Worm (Caenorhabditis elegans) whole organism, L1 larva: ENCODE measurements around the gene R05A10.2.

Experiments
- ama-1 ChIP-seq: fragments of 150-350 bp; optimal IDR thresholded peaks from 2 replicates; lab custom pipeline; 2014
- ets-5 ChIP-seq: fragments of 200-800 bp; sonication (Bioruptor generic); IDR thresholded peaks from 2 replicates; pipeline ENCODE4 v1.3.6; 2022; ENCODE audit warnings: missing genetic modification characterization, missing compliant biosample characterization
- fkh-10 ChIP-seq: sonication (generic microtip); optimal IDR thresholded peaks from 2 replicates; lab custom pipeline; 2017; ENCODE audit warnings: missing biosample characterization, missing genetic modification reagents, missing genetic modification characterization
- fkh-4 ChIP-seq: sonication (generic microtip); optimal IDR thresholded peaks from 2 replicates; lab custom pipeline; 2016; ENCODE audit warnings: missing compliant biosample characterization, missing genetic modification characterization, borderline replicate concordance
- fkh-8 ChIP-seq: sonication (generic microtip); optimal IDR thresholded peaks from 2 replicates; lab custom pipeline; 2016; ENCODE audit warnings: mild to moderate bottlenecking, missing genetic modification characterization, missing compliant biosample characterization
- grh-1 ChIP-seq: fragments of 200-800 bp; sonication (Bioruptor generic); IDR thresholded peaks from 2 replicates; pipeline ENCODE4 v1.3.6; 2022; ENCODE audit warnings: missing genetic modification reagents, missing genetic modification characterization, missing compliant biosample characterization
- jun-1 ChIP-seq: fragments of 150-350 bp; optimal IDR thresholded peaks from 2 replicates; lab custom pipeline; 2014; ENCODE audit warnings: missing biosample characterization, missing genetic modification reagents, missing genetic modification characterization
- lin-13 ChIP-seq: fragments of 150-350 bp; optimal IDR thresholded peaks from 2 replicates; lab custom pipeline; 2014; ENCODE audit warnings: missing biosample characterization, missing genetic modification reagents, missing genetic modification characterization
- nhr-237 ChIP-seq: fragments of 150-350 bp; optimal IDR thresholded peaks from 2 replicates; lab custom pipeline; 2014; ENCODE audit warnings: missing biosample characterization, missing genetic modification characterization
- nhr-84 ChIP-seq: sonication (generic microtip); optimal IDR thresholded peaks from 2 replicates; lab custom pipeline; 2017; ENCODE audit warnings: missing biosample characterization, missing genetic modification characterization
- unc-30 ChIP-seq: sonication (generic microtip); optimal IDR thresholded peaks from 2 replicates; lab custom pipeline; 2017; ENCODE audit warnings: missing biosample characterization, missing genetic modification characterization
- zip-4 ChIP-seq: fragments of 200-800 bp; sonication (Bioruptor generic); optimal IDR thresholded peaks from 2 replicates; lab custom pipeline; 2018; ENCODE audit warnings: mild to moderate bottlenecking, missing genetic modification characterization, moderate library complexity, missing compliant biosample characterization
- ztf-4 ChIP-seq: fragments of 150-350 bp; optimal IDR thresholded peaks from 2 replicates; lab custom pipeline; 2014; ENCODE audit warnings: missing biosample characterization, missing genetic modification characterization

DNA sequence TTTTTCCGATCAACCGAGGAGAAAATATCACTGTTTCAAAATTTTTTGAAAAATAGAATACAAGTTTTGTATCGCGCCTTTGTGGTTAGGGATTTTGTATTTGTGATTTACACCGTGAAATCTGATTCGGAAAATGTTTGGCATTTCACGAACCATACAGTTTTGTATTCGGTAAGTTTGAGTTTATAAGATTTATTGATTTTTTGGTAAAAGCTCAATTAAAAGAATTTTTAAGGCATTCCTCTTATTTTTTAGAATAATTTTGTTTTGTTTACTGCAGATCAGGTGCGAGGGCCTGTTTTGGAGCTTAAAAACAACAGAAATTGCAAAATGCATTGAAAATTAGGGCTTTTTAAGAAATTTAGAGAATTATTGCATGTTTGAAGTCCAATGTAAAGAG is 43.7 kb upstream of the R05A10.2 start:
- TF ChIP-seq fkh-4 (tag; lab: Kevin White, UChicago) (no peak), grh-1 (GFP tag; lab: Robert Waterston, UW) (no peak), jun-1 (tag; lab: Kevin White, UChicago) (no peak), zip-4 (no peak), ets-5 (GFP tag; lab: Robert Waterston, UW) (no peak), unc-30 (no peak), lin-13 (GFP tag; lab: Kevin White, UChicago) (no peak), nhr-84 (tag; lab: Kevin White, UChicago) (no peak), ama-1 (no peak), ztf-4 (tag; lab: Kevin White, UChicago) (no peak), fkh-10 (no peak), nhr-237 (tag; lab: Kevin White, UChicago) (no peak), fkh-8 (tag; lab: Kevin White, UChicago) (no peak)
